Fruit fly (Drosophila melanogaster) whole organism, adult: ENCODE measurements around the gene CG14636.

Experiments used
- CG12768 ChIP-seq: fragments of 200-800 bp; sonication (Bioruptor generic); optimal IDR thresholded peaks from 2 replicates; lab custom pipeline; 2017; ENCODE audit warnings: missing biosample characterization, missing genetic modification characterization, mild to moderate bottlenecking, moderate library complexity, missing genetic modification reagents
- CG7045 ChIP-seq: fragments of 200-800 bp; sonication (Bioruptor generic); optimal IDR thresholded peaks from 2 replicates; lab custom pipeline; 2017; ENCODE audit warnings: missing biosample characterization, mild to moderate bottlenecking, missing genetic modification characterization
- CG7101 ChIP-seq: fragments of 200-800 bp; sonication (Bioruptor generic); optimal IDR thresholded peaks from 2 replicates; lab custom pipeline; 2018; ENCODE audit warnings: missing biosample characterization, mild to moderate bottlenecking, missing genetic modification characterization, moderate library complexity
- bab1 ChIP-seq: fragments of 200-800 bp; sonication (Bioruptor generic); optimal IDR thresholded peaks from 3 replicates; lab custom pipeline; 2019; ENCODE audit warnings: missing biosample characterization, mild to moderate bottlenecking, missing genetic modification characterization, moderate library complexity
- cic ChIP-seq: fragments of 200-800 bp; sonication (Bioruptor generic); optimal IDR thresholded peaks from 2 replicates; lab custom pipeline; 2017; ENCODE audit warnings: missing biosample characterization, mild to moderate bottlenecking, missing genetic modification characterization, moderate library complexity
- cnc ChIP-seq, 2 experiments: fragments of >200 bp; optimal IDR thresholded peaks; 2 replicates each; lab custom pipeline; 2017
- kay ChIP-seq: fragments of 200-800 bp; sonication (Bioruptor generic); peaks from one replicate; lab custom pipeline; 2016; ENCODE audit warnings: missing biosample characterization, missing genetic modification characterization, borderline replicate concordance
- pad ChIP-seq: fragments of 200-800 bp; sonication (Bioruptor generic); optimal IDR thresholded peaks from 3 replicates; lab custom pipeline; 2017; ENCODE audit warnings: missing biosample characterization, missing genetic modification characterization, mild to moderate bottlenecking, moderate library complexity, missing genetic modification reagents
- tj ChIP-seq: fragments of 200-800 bp; sonication (Bioruptor generic); optimal IDR thresholded peaks from 3 replicates; lab custom pipeline; 2017; ENCODE audit warnings: missing biosample characterization, mild to moderate bottlenecking, missing genetic modification characterization, moderate library complexity
- toe ChIP-seq: fragments of 200-800 bp; sonication (Bioruptor generic); optimal IDR thresholded peaks from 2 replicates; lab custom pipeline; 2016; ENCODE audit warnings: missing biosample characterization, missing genetic modification characterization

Gene CG14636

dm6 chr3R:4162135-4162534 is 53.0 kb downstream of the CG14636 start, which contains the start of gene CG40198:
Gene CG40198 (minus strand): TSS chr3R:4162235.
- no peak for TF ChIP-seq pad (GFP tag; lab: Kevin White, UChicago)
- no peak for TF ChIP-seq tj
- TF ChIP-seq toe (GFP tag; lab: Kevin White, UChicago) = no peak
- no peak for TF ChIP-seq bab1 (GFP tag; lab: Kevin White, UChicago)
- no peak for TF ChIP-seq CG7045 (GFP tag; lab: Kevin White, UChicago)
- no peak for TF ChIP-seq cnc (optimal IDR thresholded peaks at IDR 0.05; lab: Kevin White, UChicago)
- TF ChIP-seq CG7101 = no peak
- TF ChIP-seq kay (GFP tag; lab: Kevin White, UChicago) = no peak
- no peak for TF ChIP-seq CG12768 (GFP tag; lab: Kevin White, UChicago)
- TF ChIP-seq cic (GFP tag; lab: Kevin White, UChicago) = no peak
